Fruit fly (Drosophila melanogaster) Kc167 (cell line): Measurements from ENCODE around the gene CG32373.

Experiments
- Sin3A ChIP-seq: fragments of >200 bp; optimal IDR thresholded peaks from 2 replicates; lab custom pipeline; 2018; ENCODE audit warnings: missing external identifiers
- insv ChIP-seq: fragments of >200 bp; optimal IDR thresholded peaks from 3 replicates; lab custom pipeline; 2018; ENCODE audit warnings: missing external identifiers
- psq ChIP-seq: fragments of >200 bp; optimal IDR thresholded peaks from 2 replicates; lab custom pipeline; 2017; ENCODE audit warnings: missing external identifiers
- ttk ChIP-seq: sonication (Bioruptor generic); optimal IDR thresholded peaks from 2 replicates; lab custom pipeline; 2017; ENCODE audit warnings: missing external identifiers

DNA sequence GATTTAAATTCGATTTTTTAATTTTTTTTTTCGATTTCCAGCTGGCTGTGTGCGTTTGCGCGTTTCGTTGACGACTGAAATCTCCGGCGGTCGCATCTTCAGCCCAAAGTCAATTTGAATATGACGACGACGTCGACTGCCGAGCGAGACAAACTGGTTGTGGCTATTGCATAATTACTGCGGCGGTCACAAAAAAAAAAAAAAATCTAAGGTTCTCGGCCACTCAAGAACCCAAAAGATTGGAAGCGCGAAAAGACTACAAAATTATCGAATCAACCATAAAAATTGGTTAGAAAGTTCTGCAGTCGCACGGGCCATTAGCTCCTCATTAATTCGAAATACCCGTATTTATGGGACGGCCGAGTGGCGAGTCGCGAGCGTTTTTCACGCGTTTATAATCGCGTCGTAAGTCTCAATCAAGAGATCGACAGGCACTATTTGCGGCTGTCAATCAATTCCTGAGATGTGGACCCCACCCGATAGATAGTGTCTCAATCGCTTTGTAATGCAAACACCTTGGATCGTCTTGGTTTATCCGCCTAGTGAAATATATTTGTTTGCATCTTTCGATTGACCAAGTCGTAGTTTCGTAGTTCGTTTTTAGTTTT is 81.9 kb downstream of the CG32373 start, which contains the start of gene CG8492:
- no peak for TF ChIP-seq insv (lab: Kevin White, UChicago)
- TF ChIP-seq ttk (lab: Kevin White, UChicago): no peak
- no peak for TF ChIP-seq psq
- TF ChIP-seq Sin3A: no peak
